Worm (Caenorhabditis elegans) whole organism, late embryonic: ENCODE results near the gene dmsr-1.
A peak's percentile ranks its signal among the peaks of the same experiment; 100 is the strongest.

Experiments
- C38D4.7 ChIP-seq: fragments of 200-800 bp; sonication (Bioruptor generic); optimal IDR thresholded peaks from 2 replicates; lab custom pipeline; 2018; ENCODE audit warnings: mild to moderate bottlenecking, missing genetic modification characterization, moderate library complexity, missing compliant biosample characterization
- F13H6.1 ChIP-seq: sonication (generic microtip); optimal IDR thresholded peaks from 2 replicates; lab custom pipeline; 2016; ENCODE audit warnings: missing genetic modification characterization, missing compliant biosample characterization
- K02D7.2 ChIP-seq: sonication (generic microtip); optimal IDR thresholded peaks from 2 replicates; lab custom pipeline; 2017; ENCODE audit warnings: mild to moderate bottlenecking, missing genetic modification characterization, missing compliant biosample characterization
- T23F11.4 ChIP-seq: fragments of 200-800 bp; sonication (Bioruptor generic); optimal IDR thresholded peaks from 2 replicates; lab custom pipeline; 2018; ENCODE audit warnings: mild to moderate bottlenecking, missing genetic modification characterization, missing compliant biosample characterization
- Y22D7AL.16 ChIP-seq: sonication (generic microtip); optimal IDR thresholded peaks from 2 replicates; lab custom pipeline; 2016; ENCODE audit warnings: missing genetic modification characterization, missing compliant biosample characterization
- ahr-1 ChIP-seq: sonication (generic microtip); optimal IDR thresholded peaks from 2 replicates; lab custom pipeline; 2016; ENCODE audit warnings: missing genetic modification characterization, missing compliant biosample characterization
- ama-1 ChIP-seq: fragments of 150-350 bp; optimal IDR thresholded peaks from 2 replicates; lab custom pipeline; 2014
- ceh-19 ChIP-seq: fragments of 200-800 bp; sonication (Bioruptor generic); optimal IDR thresholded peaks from 2 replicates; lab custom pipeline; 2018; ENCODE audit warnings: mild to moderate bottlenecking, missing genetic modification characterization, missing compliant biosample characterization
- ceh-6 ChIP-seq: fragments of 200-800 bp; sonication (Bioruptor generic); optimal IDR thresholded peaks from 2 replicates; lab custom pipeline; 2018; ENCODE audit warnings: mild to moderate bottlenecking, missing genetic modification characterization, missing compliant biosample characterization
- che-1 ChIP-seq: sonication (generic microtip); optimal IDR thresholded peaks from 2 replicates; lab custom pipeline; 2016; ENCODE audit warnings: mild to moderate bottlenecking, missing genetic modification characterization, missing compliant biosample characterization
- elt-4 ChIP-seq: sonication (generic microtip); optimal IDR thresholded peaks from 2 replicates; lab custom pipeline; 2016; ENCODE audit warnings: missing genetic modification characterization, missing compliant biosample characterization
- ets-4 ChIP-seq: sonication (generic microtip); optimal IDR thresholded peaks from 2 replicates; lab custom pipeline; 2016; ENCODE audit warnings: missing genetic modification characterization, missing compliant biosample characterization
- fkh-6 ChIP-seq: sonication (generic microtip); optimal IDR thresholded peaks from 2 replicates; lab custom pipeline; 2016; ENCODE audit warnings: missing genetic modification characterization, missing compliant biosample characterization
- hlh-13 ChIP-seq: fragments of 200-800 bp; sonication (Bioruptor generic); optimal IDR thresholded peaks from 2 replicates; lab custom pipeline; 2018; ENCODE audit warnings: mild to moderate bottlenecking, missing genetic modification characterization, missing compliant biosample characterization
- hlh-6 ChIP-seq: sonication (generic microtip); optimal IDR thresholded peaks from 2 replicates; lab custom pipeline; 2016; ENCODE audit warnings: missing genotype, missing genetic modification characterization, missing compliant biosample characterization
- mec-3 ChIP-seq: sonication (generic microtip); optimal IDR thresholded peaks from 2 replicates; lab custom pipeline; 2016; ENCODE audit warnings: borderline replicate concordance, missing genetic modification characterization, missing compliant biosample characterization
- nfya-1 ChIP-seq: sonication (generic microtip); optimal IDR thresholded peaks from 2 replicates; lab custom pipeline; 2017; ENCODE audit warnings: missing genetic modification characterization, mild to moderate bottlenecking, missing compliant biosample characterization, antibody characterized with exemption, moderate library complexity
- nhr-232 ChIP-seq: sonication (generic microtip); optimal IDR thresholded peaks from 2 replicates; lab custom pipeline; 2016; ENCODE audit warnings: missing genetic modification characterization, missing compliant biosample characterization
- npax-4 ChIP-seq: sonication (generic microtip); optimal IDR thresholded peaks from 2 replicates; lab custom pipeline; 2016; ENCODE audit warnings: missing genetic modification characterization, missing compliant biosample characterization
- odd-2 ChIP-seq: sonication (generic microtip); optimal IDR thresholded peaks from 2 replicates; lab custom pipeline; 2017; ENCODE audit warnings: antibody characterized with exemption, mild to moderate bottlenecking, missing genetic modification characterization, missing compliant biosample characterization
- pag-3 ChIP-seq: sonication (generic microtip); optimal IDR thresholded peaks from 2 replicates; lab custom pipeline; 2016; ENCODE audit warnings: missing compliant biosample characterization, missing genetic modification characterization, borderline replicate concordance
- pat-9 ChIP-seq: fragments of 200-800 bp; sonication (Bioruptor generic); optimal IDR thresholded peaks from 2 replicates; lab custom pipeline; 2018; ENCODE audit warnings: mild to moderate bottlenecking, missing genetic modification characterization, moderate library complexity, missing compliant biosample characterization
- pax-1 ChIP-seq: fragments of 150-350 bp; optimal IDR thresholded peaks from 2 replicates; lab custom pipeline; 2014; ENCODE audit warnings: missing biosample characterization, missing genetic modification characterization
- pqm-1 ChIP-seq: sonication (generic microtip); optimal IDR thresholded peaks from 2 replicates; lab custom pipeline; 2016; ENCODE audit warnings: missing genetic modification characterization, missing compliant biosample characterization
- ref-2 ChIP-seq: sonication (generic microtip); optimal IDR thresholded peaks from 2 replicates; lab custom pipeline; 2016; ENCODE audit warnings: missing genetic modification characterization, missing compliant biosample characterization
- sox-4 ChIP-seq: sonication (generic microtip); optimal IDR thresholded peaks from 2 replicates; lab custom pipeline; 2017; ENCODE audit warnings: mild to moderate bottlenecking, missing genetic modification characterization, inconsistent platforms, missing compliant biosample characterization
- tbx-2 ChIP-seq: sonication (generic microtip); optimal IDR thresholded peaks from 2 replicates; lab custom pipeline; 2016; ENCODE audit warnings: missing genetic modification characterization, missing compliant biosample characterization
- ttx-3 ChIP-seq: sonication (generic microtip); optimal IDR thresholded peaks from 2 replicates; lab custom pipeline; 2016; ENCODE audit warnings: missing genetic modification reagents, missing genetic modification characterization, missing compliant biosample characterization
- unc-42 ChIP-seq: sonication (generic microtip); optimal IDR thresholded peaks from 2 replicates; lab custom pipeline; 2016; ENCODE audit warnings: missing genotype, missing genetic modification characterization, missing compliant biosample characterization
- unc-86 ChIP-seq: sonication (generic microtip); optimal IDR thresholded peaks from 2 replicates; lab custom pipeline; 2016; ENCODE audit warnings: missing genetic modification characterization, missing compliant biosample characterization
- zip-5 ChIP-seq: sonication (generic microtip); optimal IDR thresholded peaks from 2 replicates; lab custom pipeline; 2016; ENCODE audit warnings: missing genetic modification characterization, missing compliant biosample characterization

Gene dmsr-1

ce11 chrV:11449404-11449803 lies 10.8 kb downstream of the dmsr-1 start:
- TF ChIP-seq pag-3 (tag; lab: Kevin White, UChicago) (peak; percentile 6), Y22D7AL.16 (tag; lab: Kevin White, UChicago) (peak; percentile 13), hlh-6 (tag; lab: Kevin White, UChicago) (peak; percentile 46), sox-4 (tag; lab: Kevin White, UChicago) (no peak)
- TF ChIP-seq, all 69 proteins: peak for 3

ce11 chrV:11450257-11450656 lies 11.7 kb downstream of the dmsr-1 start, which contains the start of gene col-156:
TSS of gene col-156 (minus strand) at chrV:11450357.
- TF ChIP-seq C38D4.7 (GFP tag; lab: Kevin White, UChicago): no peak
- TF ChIP-seq ttx-3 (tag; lab: Kevin White, UChicago): no peak
- TF ChIP-seq hlh-13 (GFP tag; lab: Kevin White, UChicago): no peak
- no peak for TF ChIP-seq pat-9 (tag; lab: Kevin White, UChicago)
- no peak for TF ChIP-seq npax-4
- no peak for TF ChIP-seq ahr-1 (tag; lab: Kevin White, UChicago)
- no peak for TF ChIP-seq F13H6.1 (tag; lab: Kevin White, UChicago)
- no peak for TF ChIP-seq pax-1 (tag; lab: Kevin White, UChicago)
- TF ChIP-seq ceh-19 (GFP tag; lab: Kevin White, UChicago): no peak
- TF ChIP-seq ama-1: no peak
- TF ChIP-seq che-1 (tag; lab: Kevin White, UChicago): no peak

ce11 chrV:11454917-11455316 lies 16.4 kb downstream of the dmsr-1 start:
- peak; percentile 61 for TF ChIP-seq unc-42 (tag; lab: Kevin White, UChicago)
- no peak for TF ChIP-seq fkh-6 (tag; lab: Kevin White, UChicago)

- TF ChIP-seq elt-4 (no peak), mec-3 (tag; lab: Kevin White, UChicago) (no peak), K02D7.2 (tag; lab: Kevin White, UChicago) (no peak), ceh-6 (GFP tag; lab: Kevin White, UChicago) (no peak), fkh-6 (tag; lab: Kevin White, UChicago) (no peak), odd-2 (tag; lab: Kevin White, UChicago) (no peak), T23F11.4 (GFP tag; lab: Kevin White, UChicago) (no peak), ceh-19 (GFP tag; lab: Kevin White, UChicago) (no peak), nhr-232 (tag; lab: Kevin White, UChicago) (no peak), F13H6.1 (tag; lab: Kevin White, UChicago) (no peak), unc-86 (tag; lab: Kevin White, UChicago) (no peak), pqm-1 (tag; lab: Kevin White, UChicago) (no peak), zip-5 (tag; lab: Kevin White, UChicago) (no peak), pax-1 (tag; lab: Kevin White, UChicago) (no peak), ref-2 (tag; lab: Kevin White, UChicago) (no peak), ets-4 (tag; lab: Kevin White, UChicago) (no peak)
- TF ChIP-seq, all 69 proteins: peak for 0
Measured at ce11 chrV:11459255-11459654, 20.7 kb downstream of the dmsr-1 start, which contains the start of gene T11F9.1. TSS of gene T11F9.1 (plus strand) at chrV:11459555.

- TF ChIP-seq tbx-2 (tag; lab: Kevin White, UChicago) (no peak), elt-4 (peak; percentile 2), fkh-6 (tag; lab: Kevin White, UChicago) (no peak)
- TF ChIP-seq, all 69 proteins: peak for 1
Measured at ce11 chrV:11462963-11463453, 24.4 kb downstream of the dmsr-1 start, which contains the start of gene zipt-16. TSS of gene zipt-16 (plus strand) at chrV:11463013.

ce11 chrV:11470210-11470713 lies 31.7 kb downstream of the dmsr-1 start, which contains the start of gene aat-6:
TSS of gene aat-6 (minus strand) at chrV:11470663.
- TF ChIP-seq ttx-3 (tag; lab: Kevin White, UChicago) (no peak), nfya-1 (tag; lab: Kevin White, UChicago) (no peak), hlh-13 (GFP tag; lab: Kevin White, UChicago) (no peak)
- TF ChIP-seq, all 69 proteins: peak for 0
